Worm (Caenorhabditis elegans) whole organism, mixed stage, embryonic: ENCODE results near the gene nmur-1.

ENCODE experiments used
- M03D4.4 ChIP-seq: sonication (generic microtip); optimal IDR thresholded peaks from 2 replicates; lab custom pipeline; 2017; ENCODE audit warnings: mild to moderate bottlenecking, missing genetic modification characterization, missing compliant biosample characterization
- bed-3 ChIP-seq: fragments of 200-800 bp; sonication (Bioruptor generic); optimal IDR thresholded peaks from 3 replicates; lab custom pipeline; 2018; ENCODE audit warnings: mild to moderate bottlenecking, missing genetic modification characterization, moderate library complexity, missing compliant biosample characterization
- blmp-1 ChIP-seq: fragments of 150-350 bp; optimal IDR thresholded peaks from 2 replicates; lab custom pipeline; 2014; ENCODE audit warnings: missing biosample characterization, missing genetic modification characterization
- ceh-39 ChIP-seq: fragments of 150-350 bp; optimal IDR thresholded peaks from 2 replicates; lab custom pipeline; 2014; ENCODE audit warnings: missing biosample characterization, missing genetic modification characterization
- ceh-43 ChIP-seq: fragments of 200-800 bp; sonication (Bioruptor generic); optimal IDR thresholded peaks from 2 replicates; lab custom pipeline; 2018; ENCODE audit warnings: mild to moderate bottlenecking, missing genetic modification characterization, moderate library complexity, missing compliant biosample characterization
- ceh-83 ChIP-seq: fragments of 200-800 bp; sonication (Bioruptor generic); optimal IDR thresholded peaks from 2 replicates; lab custom pipeline; 2018; ENCODE audit warnings: mild to moderate bottlenecking, missing genetic modification characterization, missing compliant biosample characterization
- ces-1 ChIP-seq: fragments of 150-350 bp; optimal IDR thresholded peaks from 2 replicates; lab custom pipeline; 2014; ENCODE audit warnings: missing biosample characterization, missing genetic modification reagents, missing genetic modification characterization
- cnd-1 ChIP-seq: fragments of 200-800 bp; sonication (Bioruptor generic); optimal IDR thresholded peaks from 2 replicates; lab custom pipeline; 2018; ENCODE audit warnings: mild to moderate bottlenecking, missing genetic modification characterization, missing compliant biosample characterization
- drap-1 ChIP-seq: fragments of 200-800 bp; sonication (Bioruptor generic); optimal IDR thresholded peaks from 3 replicates; lab custom pipeline; 2018; ENCODE audit warnings: mild to moderate bottlenecking, missing genetic modification characterization, missing compliant biosample characterization
- elt-1 ChIP-seq: sonication (generic microtip); optimal IDR thresholded peaks from 2 replicates; lab custom pipeline; 2017; ENCODE audit warnings: missing genetic modification characterization, mild to moderate bottlenecking, missing compliant biosample characterization, antibody characterized with exemption, moderate library complexity, borderline replicate concordance; ENCODE audit not compliant: insufficient read depth
- elt-3 ChIP-seq: fragments of 150-350 bp; optimal IDR thresholded peaks from 2 replicates; lab custom pipeline; 2014; ENCODE audit warnings: missing biosample characterization, missing genetic modification characterization
- flh-1 ChIP-seq: fragments of 200-800 bp; sonication (Bioruptor generic); optimal IDR thresholded peaks from 2 replicates; lab custom pipeline; 2018; ENCODE audit warnings: mild to moderate bottlenecking, missing genetic modification characterization, moderate library complexity, missing compliant biosample characterization
- ham-2 ChIP-seq: fragments of 200-800 bp; sonication (Bioruptor generic); optimal IDR thresholded peaks from 2 replicates; lab custom pipeline; 2018; ENCODE audit warnings: mild to moderate bottlenecking, missing genetic modification characterization, missing compliant biosample characterization
- hlh-1 ChIP-seq: fragments of 150-350 bp; optimal IDR thresholded peaks from 2 replicates; lab custom pipeline; 2014; ENCODE audit warnings: missing biosample characterization, missing genetic modification reagents, missing genetic modification characterization
- lin-13 ChIP-seq: fragments of 150-350 bp; optimal IDR thresholded peaks from 2 replicates; lab custom pipeline; 2014; ENCODE audit warnings: missing biosample characterization, missing genetic modification characterization
- lin-32 ChIP-seq: fragments of 200-800 bp; sonication (Bioruptor generic); optimal IDR thresholded peaks from 2 replicates; lab custom pipeline; 2018; ENCODE audit warnings: mild to moderate bottlenecking, missing genetic modification characterization, missing compliant biosample characterization
- lsy-2 ChIP-seq: fragments of 150-350 bp; optimal IDR thresholded peaks from 2 replicates; lab custom pipeline; 2014; ENCODE audit warnings: missing biosample characterization, missing genetic modification characterization
- mab-5 ChIP-seq: fragments of 150-350 bp; optimal IDR thresholded peaks from 2 replicates; lab custom pipeline; 2014; ENCODE audit warnings: missing biosample characterization, missing genetic modification characterization
- mep-1 ChIP-seq: fragments of 150-350 bp; optimal IDR thresholded peaks from 2 replicates; lab custom pipeline; 2017; ENCODE audit warnings: missing biosample characterization, missing genetic modification reagents, missing genetic modification characterization, inconsistent platforms
- mls-2 ChIP-seq: sonication (generic microtip); optimal IDR thresholded peaks from 2 replicates; lab custom pipeline; 2016; ENCODE audit warnings: mild to moderate bottlenecking, missing genetic modification characterization, moderate library complexity, missing compliant biosample characterization
- nhr-12 ChIP-seq: fragments of 150-350 bp; optimal IDR thresholded peaks from 2 replicates; lab custom pipeline; 2014; ENCODE audit warnings: missing biosample characterization, missing genetic modification characterization
- nhr-2 ChIP-seq: fragments of 150-350 bp; optimal IDR thresholded peaks from 2 replicates; lab custom pipeline; 2014; ENCODE audit warnings: missing biosample characterization, missing genetic modification characterization
- nhr-237 ChIP-seq: fragments of 150-350 bp; optimal IDR thresholded peaks from 2 replicates; lab custom pipeline; 2014; ENCODE audit warnings: missing biosample characterization, missing genetic modification characterization
- nhr-28 ChIP-seq: fragments of 150-350 bp; optimal IDR thresholded peaks from 2 replicates; lab custom pipeline; 2014; ENCODE audit warnings: missing biosample characterization, missing genetic modification characterization
- nhr-76 ChIP-seq: sonication (generic microtip); optimal IDR thresholded peaks from 2 replicates; lab custom pipeline; 2017; ENCODE audit warnings: missing biosample characterization, missing genetic modification characterization
- pha-4 ChIP-seq: fragments of 150-350 bp; optimal IDR thresholded peaks from 2 replicates; lab custom pipeline; 2018; ENCODE audit warnings: missing biosample characterization, missing genetic modification reagents, missing genetic modification characterization
- sem-2 ChIP-seq: fragments of 200-800 bp; sonication (Bioruptor generic); optimal IDR thresholded peaks from 2 replicates; lab custom pipeline; 2018; ENCODE audit warnings: mild to moderate bottlenecking, missing genetic modification characterization, missing compliant biosample characterization
- snpc-4 ChIP-seq: fragments of 150-350 bp; optimal IDR thresholded peaks from 2 replicates; lab custom pipeline; 2014; ENCODE audit warnings: missing biosample characterization, missing genetic modification characterization
- sptf-1 ChIP-seq: sonication (generic microtip); optimal IDR thresholded peaks from 2 replicates; lab custom pipeline; 2017; ENCODE audit warnings: mild to moderate bottlenecking, missing genetic modification characterization, moderate library complexity, missing compliant biosample characterization
- tbx-8 ChIP-seq: fragments of 200-800 bp; sonication (Bioruptor generic); optimal IDR thresholded peaks from 2 replicates; lab custom pipeline; 2018; ENCODE audit warnings: mild to moderate bottlenecking, missing genetic modification characterization, moderate library complexity, missing compliant biosample characterization
- unc-120 ChIP-seq: sonication (generic microtip); optimal IDR thresholded peaks from 2 replicates; lab custom pipeline; 2017; ENCODE audit warnings: missing genetic modification characterization, missing compliant biosample characterization; ENCODE audit not compliant: poor library complexity, severe bottlenecking
- unc-39 ChIP-seq: fragments of 150-350 bp; optimal IDR thresholded peaks from 2 replicates; lab custom pipeline; 2014; ENCODE audit warnings: missing biosample characterization, missing genetic modification characterization
- unc-62 ChIP-seq: fragments of 150-350 bp; optimal IDR thresholded peaks from 2 replicates; lab custom pipeline; 2014; ENCODE audit warnings: missing biosample characterization, missing genetic modification reagents, missing genetic modification characterization
- zip-8 ChIP-seq: fragments of 150-350 bp; optimal IDR thresholded peaks from 2 replicates; lab custom pipeline; 2014; ENCODE audit warnings: missing biosample characterization, missing genetic modification characterization
- ztf-11 ChIP-seq: fragments of 150-350 bp; optimal IDR thresholded peaks from 2 replicates; lab custom pipeline; 2014; ENCODE audit warnings: missing biosample characterization, missing genetic modification characterization

nmur-1 gene

ce11 chrX:8991856-8992456, 11.2 kb downstream of the nmur-1 start, which contains the start of gene C24A3.4:
Gene C24A3.4 (plus strand): TSS chrX:8992406.
- TF ChIP-seq lin-32 (GFP tag; lab: Kevin White, UChicago) = no peak

- no peak for TF ChIP-seq blmp-1
- TF ChIP-seq nhr-12 (tag; lab: Kevin White, UChicago) = no peak
- TF ChIP-seq mab-5 (tag; lab: Kevin White, UChicago) = no peak
- no peak for TF ChIP-seq ceh-83 (GFP tag; lab: Kevin White, UChicago)
- peak; percentile 50 for TF ChIP-seq mls-2
- TF ChIP-seq unc-120 (tag; lab: Kevin White, UChicago) = peak; percentile 77
- no peak for TF ChIP-seq elt-3 (tag; lab: Kevin White, UChicago)
- peak; percentile 42 for TF ChIP-seq unc-62
- no peak for TF ChIP-seq ceh-39 (tag; lab: Kevin White, UChicago)
- no peak for TF ChIP-seq lin-32 (GFP tag; lab: Kevin White, UChicago)
- no peak for TF ChIP-seq tbx-8 (GFP tag; lab: Kevin White, UChicago)
- TF ChIP-seq pha-4 (tag; lab: Kevin White, UChicago) = no peak
- TF ChIP-seq snpc-4 (tag; lab: Kevin White, UChicago) = no peak
- peak; percentile 29 for TF ChIP-seq drap-1 (GFP tag; lab: Kevin White, UChicago)
- no peak for TF ChIP-seq unc-39 (tag; lab: Kevin White, UChicago)
- no peak for TF ChIP-seq elt-1
- no peak for TF ChIP-seq bed-3
- TF ChIP-seq lin-13 = no peak
- TF ChIP-seq ceh-43 = no peak
- no peak for TF ChIP-seq nhr-237 (tag; lab: Kevin White, UChicago)
- no peak for TF ChIP-seq nhr-76 (tag; lab: Kevin White, UChicago)
- TF ChIP-seq cnd-1 (tag; lab: Kevin White, UChicago) = no peak
- no peak for TF ChIP-seq ham-2 (GFP tag; lab: Kevin White, UChicago)
- no peak for TF ChIP-seq sem-2
- TF ChIP-seq lsy-2 (tag; lab: Kevin White, UChicago) = no peak
- peak; percentile 55 for TF ChIP-seq sptf-1 (tag; lab: Kevin White, UChicago)
- peak; percentile 30 for TF ChIP-seq ces-1 (GFP tag; lab: Kevin White, UChicago)
- no peak for TF ChIP-seq mep-1
- no peak for TF ChIP-seq nhr-2 (tag; lab: Kevin White, UChicago)
- no peak for TF ChIP-seq flh-1 (GFP tag; lab: Kevin White, UChicago)
- TF ChIP-seq nhr-28 (tag; lab: Kevin White, UChicago) = no peak
- no peak for TF ChIP-seq M03D4.4 (tag; lab: Kevin White, UChicago)
- peak; percentile 89 for TF ChIP-seq hlh-1 (tag; lab: Kevin White, UChicago)
- TF ChIP-seq ztf-11 (tag; lab: Kevin White, UChicago) = no peak
Observed at ce11 chrX:8995527-8995946, 14.8 kb downstream of the nmur-1 start.

DNA sequence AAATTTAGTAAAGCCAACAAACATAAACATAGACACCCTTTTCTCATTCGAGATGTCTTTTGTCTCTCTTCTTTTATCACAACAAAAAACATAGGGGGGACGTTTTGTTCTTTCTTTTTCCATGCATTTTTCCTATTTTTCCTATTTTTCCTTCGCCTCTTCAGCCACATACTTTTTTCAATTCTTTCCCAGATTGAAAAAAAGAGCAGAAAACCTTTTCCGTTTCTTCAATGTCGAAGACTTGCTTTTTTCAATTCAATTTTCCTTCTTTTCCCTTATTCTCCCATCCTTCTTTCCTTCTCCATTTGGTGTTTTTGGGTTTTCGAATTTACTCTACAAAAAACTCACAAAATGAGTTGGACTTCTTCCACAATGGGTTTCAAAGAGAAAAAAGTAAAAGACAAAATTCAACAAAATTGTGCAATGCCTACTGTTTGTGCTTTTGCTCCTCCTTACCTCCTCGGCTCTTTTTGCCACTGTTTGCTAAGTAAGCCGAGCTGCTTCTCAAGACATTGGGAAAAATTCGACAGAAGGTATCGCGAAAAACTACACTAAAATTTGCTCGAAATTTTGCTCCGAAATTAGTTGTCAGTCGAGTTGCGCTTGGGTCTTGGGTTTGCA, 15.8 kb downstream of the nmur-1 start:
- peak; percentile 58 for TF ChIP-seq ces-1 (GFP tag; lab: Kevin White, UChicago)
- no peak for TF ChIP-seq snpc-4 (tag; lab: Kevin White, UChicago)

ce11 chrX:8997450-8998075, 16.8 kb downstream of the nmur-1 start, which contains the start of gene C24A3.2:
Gene C24A3.2 (plus strand): TSS chrX:8997500.
- no peak for TF ChIP-seq mep-1
- no peak for TF ChIP-seq snpc-4 (tag; lab: Kevin White, UChicago)
- no peak for TF ChIP-seq zip-8 (tag; lab: Kevin White, UChicago)
- TF ChIP-seq unc-120 (tag; lab: Kevin White, UChicago) = no peak
- peak; percentile 39 for TF ChIP-seq ces-1 (GFP tag; lab: Kevin White, UChicago)
- TF ChIP-seq lsy-2 (tag; lab: Kevin White, UChicago) = no peak
- no peak for TF ChIP-seq ham-2 (GFP tag; lab: Kevin White, UChicago)
- no peak for TF ChIP-seq nhr-237 (tag; lab: Kevin White, UChicago)
- TF ChIP-seq lin-13 = no peak
